Worm (Caenorhabditis elegans): ENCODE measurements around the gene ZK512.7.

DNA sequence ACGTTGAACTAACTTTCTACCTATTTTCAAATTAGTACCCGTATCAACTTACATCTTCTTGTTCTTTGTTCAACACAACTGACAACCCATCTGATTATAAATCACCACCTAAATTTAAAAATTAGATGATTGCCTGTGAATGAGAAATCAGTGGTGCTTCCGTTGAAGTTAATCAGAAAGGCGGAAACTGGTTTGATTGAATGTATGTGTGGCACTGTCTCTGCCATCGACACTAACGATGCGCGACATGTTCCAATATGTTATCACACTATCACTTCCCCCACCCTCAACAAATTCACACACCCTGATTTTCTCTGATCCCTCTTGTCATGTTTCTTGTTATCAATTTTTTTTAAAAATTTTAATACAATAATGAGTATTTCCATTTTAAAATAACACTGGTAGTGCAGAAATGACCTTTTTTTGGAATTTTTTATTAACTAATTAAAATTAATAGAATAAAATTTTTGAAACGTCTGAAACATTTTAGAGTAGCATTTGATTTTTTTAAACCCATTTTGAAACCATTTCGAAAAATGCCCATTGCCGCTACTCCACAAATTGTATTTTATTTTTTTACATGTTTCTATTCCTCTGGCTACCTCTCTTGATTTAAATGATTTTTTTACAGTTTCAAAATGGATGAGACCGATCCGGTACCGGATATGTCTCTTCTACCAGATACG is 19.4 kb downstream of the ZK512.7 start, which contains the start of gene ced-11:
- no peak for TF ChIP-seq unc-62 (GFP tag; optimal IDR thresholded peaks at IDR 0.05)
- no peak for TF ChIP-seq ceh-82 (tag; optimal IDR thresholded peaks at IDR 0.05)
- no peak for TF ChIP-seq mab-5 (tag; optimal IDR thresholded peaks at IDR 0.05)

All from whole organism, L2 larva.